Worm (Caenorhabditis elegans) whole organism, L4 larva: ENCODE data around the gene tsp-6.

Source experiments
- F49E8.2 ChIP-seq: sonication (generic microtip); optimal IDR thresholded peaks from 2 replicates; lab custom pipeline; 2016; ENCODE audit warnings: missing compliant biosample characterization, mild to moderate bottlenecking, missing genetic modification characterization, borderline replicate concordance
- ZK546.5 ChIP-seq, 2 experiments: sonication (generic microtip); optimal IDR thresholded peaks; 2 replicates each; lab custom pipeline; 2017; ENCODE audit warnings: missing biosample characterization in 2 of 2, missing genetic modification characterization in 2 of 2
- aha-1 ChIP-seq: fragments of 150-350 bp; peaks from one replicate; lab custom pipeline; 2014; ENCODE audit warnings: missing biosample characterization, missing genetic modification characterization
- ama-1 ChIP-seq: fragments of 150-350 bp; optimal IDR thresholded peaks from 2 replicates; lab custom pipeline; 2014; ENCODE audit warnings: inconsistent platforms, mixed read lengths
- ceh-20 ChIP-seq: fragments of 200-800 bp; sonication (Bioruptor generic); IDR thresholded peaks from 2 replicates; pipeline ENCODE4 v1.3.6; 2022; ENCODE audit warnings: missing genetic modification reagents, missing genetic modification characterization, missing compliant biosample characterization
- ceh-82 ChIP-seq: sonication (generic microtip); optimal IDR thresholded peaks from 2 replicates; lab custom pipeline; 2017; ENCODE audit warnings: missing biosample characterization, missing genetic modification characterization
- cey-2 ChIP-seq: sonication (generic microtip); optimal IDR thresholded peaks from 3 replicates; lab custom pipeline; 2017; ENCODE audit warnings: missing genetic modification characterization, mild to moderate bottlenecking, missing compliant biosample characterization, antibody characterized with exemption, borderline replicate concordance; ENCODE audit not compliant: insufficient read depth
- daf-16 ChIP-seq, 3 experiments: sonication (generic microtip); optimal IDR thresholded peaks; 2 replicates each; lab custom pipeline; 2016 to 2017; ENCODE audit warnings: missing genetic modification characterization in 3 of 3, missing genetic modification reagents in 3 of 3, mild to moderate bottlenecking in 2 of 3, missing compliant biosample characterization in 2 of 3, missing biosample characterization in 1 of 3, moderate library complexity in 1 of 3
- dmd-6 ChIP-seq: fragments of 200-800 bp; sonication (Bioruptor generic); IDR thresholded peaks from 2 replicates; pipeline ENCODE4 v1.3.6; 2022; ENCODE audit warnings: missing genetic modification reagents, missing genetic modification characterization, missing compliant biosample characterization
- dmd-9 ChIP-seq: fragments of 200-800 bp; sonication (Bioruptor generic); IDR thresholded peaks from 2 replicates; pipeline ENCODE4 v1.3.6; 2022; ENCODE audit warnings: missing genetic modification reagents, missing genetic modification characterization, missing compliant biosample characterization
- dpl-1 ChIP-seq: fragments of 150-350 bp; optimal IDR thresholded peaks from 2 replicates; lab custom pipeline; 2014; ENCODE audit warnings: missing biosample characterization, missing genetic modification reagents, missing genetic modification characterization
- duxl-1 ChIP-seq: sonication (generic microtip); optimal IDR thresholded peaks from 2 replicates; lab custom pipeline; 2016; ENCODE audit warnings: mild to moderate bottlenecking, missing genetic modification characterization, moderate library complexity, missing compliant biosample characterization; ENCODE audit not compliant: poor library complexity
- dve-1 ChIP-seq: sonication (generic microtip); optimal IDR thresholded peaks from 2 replicates; lab custom pipeline; 2017; ENCODE audit warnings: antibody characterized with exemption, mild to moderate bottlenecking, missing genetic modification characterization, missing compliant biosample characterization; ENCODE audit not compliant: insufficient read depth
- hlh-11 ChIP-seq: fragments of 200-800 bp; sonication (Bioruptor generic); optimal IDR thresholded peaks from 2 replicates; lab custom pipeline; 2018; ENCODE audit warnings: mild to moderate bottlenecking, missing genetic modification characterization, missing compliant biosample characterization
- hlh-30 ChIP-seq: sonication (generic microtip); optimal IDR thresholded peaks from 2 replicates; lab custom pipeline; 2017; ENCODE audit warnings: antibody characterized with exemption, mild to moderate bottlenecking, missing genetic modification characterization, missing compliant biosample characterization; ENCODE audit not compliant: insufficient read depth
- lim-7 ChIP-seq: fragments of 200-800 bp; sonication (Bioruptor generic); IDR thresholded peaks from 2 replicates; pipeline ENCODE4 v1.3.6; 2022; ENCODE audit warnings: missing genetic modification characterization, missing compliant biosample characterization
- lin-15B ChIP-seq: fragments of 150-350 bp; sonication (generic microtip); optimal IDR thresholded peaks from 3 replicates; lab custom pipeline; 2014; ENCODE audit warnings: missing biosample characterization, missing genetic modification characterization
- lsy-2 ChIP-seq, 2 experiments: fragments of 150-350 bp in 1 of 2; sonication (generic microtip) in 1 of 2; optimal IDR thresholded peaks; 2 replicates each; lab custom pipeline; 2014 to 2017; ENCODE audit warnings: missing biosample characterization in 2 of 2, missing genetic modification characterization in 2 of 2
- mdl-1 ChIP-seq, 2 experiments: fragments of 150-350 bp in 1 of 2; sonication (generic microtip) in 1 of 2; optimal IDR thresholded peaks; 2 replicates each; lab custom pipeline; 2014 to 2017; ENCODE audit warnings: missing biosample characterization in 2 of 2, missing genetic modification characterization in 2 of 2
- mep-1 ChIP-seq: fragments of 150-350 bp; sonication (generic microtip); optimal IDR thresholded peaks from 3 replicates; lab custom pipeline; 2014; ENCODE audit warnings: missing biosample characterization, missing genetic modification characterization
- mes-2 ChIP-seq: sonication (generic microtip); optimal IDR thresholded peaks from 2 replicates; lab custom pipeline; 2016; ENCODE audit warnings: missing genotype, mild to moderate bottlenecking, missing genetic modification characterization, missing compliant biosample characterization; ENCODE audit not compliant: poor library complexity, severe bottlenecking
- mxl-3 ChIP-seq: fragments of 200-800 bp; sonication (Bioruptor generic); optimal IDR thresholded peaks from 2 replicates; lab custom pipeline; 2018; ENCODE audit warnings: mild to moderate bottlenecking, missing genetic modification characterization, missing compliant biosample characterization
- nhr-11 ChIP-seq: fragments of 150-350 bp; optimal IDR thresholded peaks from 2 replicates; lab custom pipeline; 2014; ENCODE audit warnings: missing biosample characterization, missing genetic modification characterization
- nhr-42 ChIP-seq: fragments of 200-800 bp; sonication (Bioruptor generic); IDR thresholded peaks from 2 replicates; pipeline ENCODE4 v1.3.6; 2022; ENCODE audit warnings: missing genetic modification characterization, missing compliant biosample characterization
- nhr-48 ChIP-seq: sonication (generic microtip); optimal IDR thresholded peaks from 2 replicates; lab custom pipeline; 2016; ENCODE audit warnings: mild to moderate bottlenecking, missing genetic modification characterization, missing compliant biosample characterization
- nhr-76 ChIP-seq: fragments of 150-350 bp; optimal IDR thresholded peaks from 2 replicates; lab custom pipeline; 2014; ENCODE audit warnings: missing biosample characterization, missing genetic modification characterization
- php-3 ChIP-seq: fragments of 200-800 bp; sonication (Bioruptor generic); IDR thresholded peaks from 2 replicates; pipeline ENCODE4 v1.3.6; 2022; ENCODE audit warnings: missing genetic modification reagents, missing genetic modification characterization, missing compliant biosample characterization
- pqm-1 ChIP-seq: sonication (generic microtip); optimal IDR thresholded peaks from 2 replicates; lab custom pipeline; 2017; ENCODE audit warnings: missing biosample characterization, missing genetic modification characterization
- snpc-1.2 ChIP-seq: fragments of 200-800 bp; sonication (Bioruptor generic); IDR thresholded peaks from 2 replicates; pipeline ENCODE4 v1.3.6; 2022; ENCODE audit warnings: missing genetic modification reagents, missing genetic modification characterization, missing compliant biosample characterization
- snpc-4 ChIP-seq: fragments of 150-350 bp; optimal IDR thresholded peaks from 2 replicates; lab custom pipeline; 2014; ENCODE audit warnings: missing biosample characterization, missing genetic modification characterization
- tag-97 ChIP-seq: fragments of 200-800 bp; sonication (Bioruptor generic); IDR thresholded peaks from 2 replicates; pipeline ENCODE4 v1.3.6; 2022; ENCODE audit warnings: missing genetic modification characterization, missing compliant biosample characterization
- zfp-3 ChIP-seq: fragments of 200-800 bp; sonication (Bioruptor generic); conservative IDR thresholded peaks from 2 replicates; pipeline ENCODE4 v1.3.6; 2022; ENCODE audit warnings: missing genetic modification reagents, missing genetic modification characterization, missing compliant biosample characterization
- ztf-7 ChIP-seq: fragments of 150-350 bp; optimal IDR thresholded peaks from 2 replicates; lab custom pipeline; 2014; ENCODE audit warnings: missing biosample characterization, missing genetic modification characterization

Gene tsp-6

DNA sequence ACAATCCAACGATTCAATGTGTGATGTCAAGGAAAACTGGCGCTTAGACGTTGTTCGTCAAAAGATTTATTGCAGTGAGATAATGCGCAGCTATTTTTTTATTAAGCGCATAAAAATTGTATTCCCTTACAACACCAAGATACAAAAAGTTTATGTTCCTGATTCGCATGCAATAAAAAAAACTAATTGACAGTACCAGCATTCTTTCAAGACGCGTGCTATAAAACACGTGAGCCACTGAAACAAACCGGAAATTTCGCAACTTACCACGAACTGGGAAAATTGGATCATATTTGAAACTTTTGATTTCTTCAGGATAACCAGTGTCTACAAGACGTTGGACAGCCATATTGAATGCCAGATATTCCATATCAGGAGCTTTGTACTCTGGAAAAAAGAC is 17.2 kb downstream of the tsp-6 start:
- peak; percentile 57; the same call in 1 of the 2 replicates for TF ChIP-seq php-3 (GFP tag; lab: Robert Waterston, UW)
- TF ChIP-seq snpc-1.2, result no peak
- TF ChIP-seq hlh-30 (tag; lab: Kevin White, UChicago), result peak; percentile 21
- TF ChIP-seq mep-1 (tag; lab: Kevin White, UChicago), result no peak
- TF ChIP-seq dmd-6, result peak; percentile 32; the same call in 1 of the 2 replicates
- TF ChIP-seq mdl-1 (tag; optimal IDR thresholded peaks at IDR 0.05; lab: Kevin White, UChicago), result peak in 1 of 2 experiments; percentile 18
- TF ChIP-seq cey-2 (tag; lab: Kevin White, UChicago), result no peak
- TF ChIP-seq F49E8.2 (tag; lab: Kevin White, UChicago), result no peak

DNA sequence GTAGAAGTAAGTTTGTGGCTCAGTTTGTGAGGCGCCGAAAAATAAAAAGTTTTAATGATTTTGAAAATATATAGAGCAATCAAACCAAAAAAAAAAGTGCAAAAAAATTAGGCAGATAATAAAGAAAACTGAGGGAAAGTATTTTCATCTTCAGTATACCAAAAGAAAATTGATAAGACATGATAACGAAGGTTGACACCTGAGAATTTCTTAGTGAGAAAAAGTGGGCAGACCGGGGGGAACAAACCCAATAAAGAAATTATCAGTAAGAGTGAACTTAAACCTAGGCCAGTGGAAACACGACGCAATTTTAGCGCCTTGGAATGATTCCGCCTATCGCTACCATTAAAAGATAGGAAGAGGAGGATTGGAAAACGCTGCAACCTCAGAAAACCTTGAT is 18.4 kb downstream of the tsp-6 start:
- TF ChIP-seq daf-16 (GFP tag; optimal IDR thresholded peaks at IDR 0.05; lab: Kevin White, UChicago) (no peak), daf-16 (tag; optimal IDR thresholded peaks at IDR 0.05; lab: Kevin White, UChicago) (peak; percentile 0), ceh-20 (GFP tag; lab: Robert Waterston, UW) (no peak), ztf-7 (tag; lab: Kevin White, UChicago) (no peak), dpl-1 (GFP tag; lab: Kevin White, UChicago) (no peak), hlh-11 (tag; lab: Kevin White, UChicago) (peak; percentile 30), nhr-42 (GFP tag; lab: Robert Waterston, UW) (no peak), zfp-3 (GFP tag; lab: Robert Waterston, UW) (no peak), F49E8.2 (tag; lab: Kevin White, UChicago) (no peak), dve-1 (tag; lab: Kevin White, UChicago) (peak; percentile 37), duxl-1 (no peak), nhr-76 (tag; lab: Kevin White, UChicago) (no peak), lim-7 (GFP tag; lab: Robert Waterston, UW) (no peak), aha-1 (tag; lab: Kevin White, UChicago) (peak; percentile 9), ceh-82 (tag; lab: Kevin White, UChicago) (no peak), dmd-6 (peak; percentile 65), mxl-3 (GFP tag; lab: Kevin White, UChicago) (no peak), nhr-11 (tag; lab: Kevin White, UChicago) (no peak), snpc-4 (tag; lab: Kevin White, UChicago) (no peak), pqm-1 (peak; percentile 85), ama-1 (lab: Kevin White, UChicago) (no peak), ZK546.5 (tag; optimal IDR thresholded peaks at IDR 0.05; lab: Kevin White, UChicago) (no peak)

DNA sequence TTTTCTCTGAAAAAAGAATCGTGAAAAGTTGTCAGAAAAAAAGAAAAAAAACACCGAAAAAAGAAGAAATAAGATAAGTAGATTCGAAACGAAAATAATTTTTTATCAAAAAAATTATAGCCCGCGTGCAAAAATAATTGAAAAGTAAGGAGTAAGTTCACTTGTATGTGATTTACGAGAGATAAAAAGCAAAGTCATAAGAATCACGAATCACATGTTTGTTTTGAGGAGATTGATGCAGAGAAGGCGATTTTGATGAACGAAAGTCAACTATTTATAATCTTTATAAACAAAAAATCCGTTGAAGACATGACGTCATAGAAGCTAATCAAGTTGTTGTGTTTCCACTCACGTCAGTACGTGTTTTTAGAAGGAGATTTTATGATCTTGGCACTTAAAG is 20.0 kb downstream of the tsp-6 start, which contains the start of gene Y71H10B.1:
Y71H10B.1 (minus strand) TSS at position 6 of the 400 bp plus-strand sequence.
- TF ChIP-seq pqm-1, result no peak
- TF ChIP-seq hlh-30 (tag; lab: Kevin White, UChicago), result peak; percentile 82
- peak in 1 of 2 experiments; percentile 18 for TF ChIP-seq lsy-2 (tag; optimal IDR thresholded peaks at IDR 0.05; lab: Kevin White, UChicago)
- peak; percentile 45 for TF ChIP-seq dmd-6
- no peak for TF ChIP-seq dmd-9 (GFP tag; lab: Robert Waterston, UW)
- TF ChIP-seq hlh-11 (tag; lab: Kevin White, UChicago), result no peak
- peak in 1 of 2 experiments; percentile 30 for TF ChIP-seq mdl-1 (tag; optimal IDR thresholded peaks at IDR 0.05; lab: Kevin White, UChicago)

DNA sequence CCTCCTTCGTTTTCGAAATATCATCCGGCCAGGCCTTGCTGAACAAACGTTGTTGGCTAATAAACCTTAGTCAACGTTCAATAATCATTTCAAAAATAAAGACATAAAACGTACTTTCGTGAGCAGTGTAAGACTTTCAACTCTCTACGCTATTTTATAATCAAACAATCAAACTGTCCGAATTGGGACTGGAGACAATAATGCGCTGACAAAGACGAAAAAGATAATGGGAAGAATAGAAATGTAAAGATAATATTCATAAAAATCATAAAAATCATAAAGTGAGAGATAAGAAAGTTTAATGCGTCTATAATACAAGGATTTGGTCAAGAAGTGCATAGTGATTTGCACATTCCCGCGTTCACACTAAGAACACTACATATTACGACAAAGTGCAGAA is 21.5 kb downstream of the tsp-6 start:
- no peak for TF ChIP-seq ama-1 (lab: Kevin White, UChicago)
- no peak for TF ChIP-seq daf-16 (GFP tag; optimal IDR thresholded peaks at IDR 0.05; lab: Kevin White, UChicago)
- TF ChIP-seq daf-16 (tag; optimal IDR thresholded peaks at IDR 0.05; lab: Kevin White, UChicago), result peak; percentile 51
- TF ChIP-seq hlh-11 (tag; lab: Kevin White, UChicago), result peak; percentile 31
- peak; percentile 41; the same call in 1 of the 2 replicates for TF ChIP-seq dmd-6
- no peak for TF ChIP-seq tag-97 (GFP tag; lab: Robert Waterston, UW)
- TF ChIP-seq pqm-1, result peak; percentile 79
- TF ChIP-seq lin-15B, result no peak
- TF ChIP-seq mes-2 (tag; lab: Kevin White, UChicago), result peak; percentile 2
- no peak for TF ChIP-seq dmd-9 (GFP tag; lab: Robert Waterston, UW)
- peak; percentile 89 for TF ChIP-seq dve-1 (tag; lab: Kevin White, UChicago)
- peak; percentile 30 for TF ChIP-seq nhr-48 (tag; lab: Kevin White, UChicago)
- TF ChIP-seq mep-1 (tag; lab: Kevin White, UChicago), result peak; percentile 37
- TF ChIP-seq php-3 (GFP tag; lab: Robert Waterston, UW), result peak; percentile 87
